Fruit fly (Drosophila melanogaster): Measurements from ENCODE around the gene CG32037.

The CG32037 gene

dm6 chr3L:9460775-9461491 lies 31.1 kb downstream of the CG32037 start, which contains the start of the genes CG3434 and CG44838 (continued):
- TF ChIP-seq gcm (GFP tag; optimal IDR thresholded peaks at IDR 0.05) = peak; percentile 89
- no peak for TF ChIP-seq yki (optimal IDR thresholded peaks at IDR 0.05)
- no peak for TF ChIP-seq ERR (GFP tag; optimal IDR thresholded peaks at IDR 0.05)
- TF ChIP-seq CG12942 (GFP tag; optimal IDR thresholded peaks at IDR 0.05) = peak; percentile 74
- peak; percentile 40; the same call in 1 of the 2 replicates for TF ChIP-seq wdn (GFP tag; IDR thresholded peaks at IDR 0.05)
- no peak for TF ChIP-seq nerfin-2 (GFP tag; IDR thresholded peaks at IDR 0.05; ENCODE audit: partially characterized antibody)
- TF ChIP-seq sr (GFP tag; IDR thresholded peaks at IDR 0.05) = no peak
- peak; percentile 55 for TF ChIP-seq CG33213 (GFP tag; optimal IDR thresholded peaks at IDR 0.05)
- TF ChIP-seq h (optimal IDR thresholded peaks at IDR 0.05) = no peak
- peak; percentile 58 for TF ChIP-seq Drgx (GFP tag; IDR thresholded peaks at IDR 0.05)
- peak; percentile 49 for TF ChIP-seq sd (tag; optimal IDR thresholded peaks at IDR 0.05)
- peak; percentile 48 for TF ChIP-seq Dip3 (GFP tag; optimal IDR thresholded peaks at IDR 0.05)
- TF ChIP-seq chn (GFP tag; optimal IDR thresholded peaks at IDR 0.05) = peak; percentile 78
- TF ChIP-seq az2 (GFP tag; optimal IDR thresholded peaks at IDR 0.05) = peak; percentile 78
- peak in 1 of 2 experiments; percentile 55 for TF ChIP-seq crp (GFP tag; optimal IDR thresholded peaks at IDR 0.05)
- peak; percentile 77 for TF ChIP-seq psq (GFP tag; optimal IDR thresholded peaks at IDR 0.05)
- TF ChIP-seq unpg (GFP tag; optimal IDR thresholded peaks at IDR 0.05) = peak; percentile 78
- TF ChIP-seq zf30C (GFP tag; optimal IDR thresholded peaks at IDR 0.05) = no peak
- peak; percentile 28 for TF ChIP-seq CG12744 (GFP tag; optimal IDR thresholded peaks at IDR 0.05)
- peak; percentile 76; the same call in 1 of the 2 replicates for TF ChIP-seq CG6272 (GFP tag; IDR thresholded peaks at IDR 0.05)
- peak; percentile 78 for TF ChIP-seq Ets97D (GFP tag; optimal IDR thresholded peaks at IDR 0.05)
- peak; percentile 64 for TF ChIP-seq gro (GFP tag; optimal IDR thresholded peaks at IDR 0.05)
- TF ChIP-seq aop (GFP tag; IDR thresholded peaks at IDR 0.05) = no peak
- TF ChIP-seq Meics (GFP tag; optimal IDR thresholded peaks at IDR 0.05) = peak; percentile 82
- TF ChIP-seq CG8388 (GFP tag; optimal IDR thresholded peaks at IDR 0.05) = peak; percentile 75
- no peak for TF ChIP-seq Dfd (GFP tag; optimal IDR thresholded peaks at IDR 0.05)
- TF ChIP-seq CG6791 (GFP tag; IDR thresholded peaks at IDR 0.05; ENCODE audit: partially characterized antibody) = no peak
- peak; percentile 76 for TF ChIP-seq CG2199 (GFP tag; IDR thresholded peaks at IDR 0.05)
- TF ChIP-seq CG9932 (GFP tag; IDR thresholded peaks at IDR 0.05) = peak; percentile 87
- TF ChIP-seq PHDP (tag; optimal IDR thresholded peaks at IDR 0.05) = peak; percentile 81
- TF ChIP-seq CG18619 (GFP tag; optimal IDR thresholded peaks at IDR 0.05) = peak; percentile 76
- TF ChIP-seq tx (GFP tag; optimal IDR thresholded peaks at IDR 0.05) = peak; percentile 62
- peak; percentile 45 for TF ChIP-seq exex (tag; optimal IDR thresholded peaks at IDR 0.05)
- peak; percentile 38 for TF ChIP-seq BEAF-32 (GFP tag; optimal IDR thresholded peaks at IDR 0.05)
- TF ChIP-seq bcd (GFP tag; optimal IDR thresholded peaks at IDR 0.05) = peak; percentile 78
- no peak for TF ChIP-seq bowl (GFP tag; IDR thresholded peaks at IDR 0.05)
- no peak for TF ChIP-seq hkb (optimal IDR thresholded peaks at IDR 0.05)
- peak; percentile 80 for TF ChIP-seq hkb (GFP tag; IDR thresholded peaks at IDR 0.05)
- no peak for TF ChIP-seq dan (GFP tag; IDR thresholded peaks at IDR 0.05)
- peak; percentile 90 for TF ChIP-seq CG2120 (GFP tag; optimal IDR thresholded peaks at IDR 0.05)
- peak; percentile 28 for TF ChIP-seq luna (GFP tag; optimal IDR thresholded peaks at IDR 0.05)
- TF ChIP-seq nerfin-1 (tag; optimal IDR thresholded peaks at IDR 0.05) = peak; percentile 68
- TF ChIP-seq stc (GFP tag; IDR thresholded peaks at IDR 0.05) = peak; percentile 78
- peak; percentile 39 for TF ChIP-seq NC2α (GFP tag; optimal IDR thresholded peaks at IDR 0.05)
- no peak for TF ChIP-seq ac (GFP tag; optimal IDR thresholded peaks at IDR 0.05)
- no peak for TF ChIP-seq her (GFP tag; optimal IDR thresholded peaks at IDR 0.05)
- peak; percentile 76 for TF ChIP-seq dysf (GFP tag; IDR thresholded peaks at IDR 0.05)
- no peak for TF ChIP-seq CG8089 (GFP tag; optimal IDR thresholded peaks at IDR 0.05)
- peak; percentile 52; the same call in 1 of the 3 replicates for TF ChIP-seq C15 (GFP tag; IDR thresholded peaks at IDR 0.05)
- TF ChIP-seq Max (GFP tag; optimal IDR thresholded peaks at IDR 0.05) = peak; percentile 88
- TF ChIP-seq CoRest (tag; optimal IDR thresholded peaks at IDR 0.05) = peak; percentile 88

All from whole organism, embryonic.